Fruit fly (Drosophila melanogaster) whole organism, embryonic: Measurements from ENCODE around the gene how.

Source experiments
- ATbp ChIP-seq: fragments of 200-800 bp; sonication (Bioruptor generic); optimal IDR thresholded peaks from 2 replicates; lab custom pipeline; 2017; ENCODE audit warnings: missing biosample characterization, mild to moderate bottlenecking, missing genetic modification characterization, missing genetic modification reagents
- Atf-2 ChIP-seq: fragments of 200-800 bp; sonication (Bioruptor generic); optimal IDR thresholded peaks from 2 replicates; lab custom pipeline; 2016; ENCODE audit warnings: missing biosample characterization, missing genetic modification characterization
- BEAF-32 ChIP-seq: fragments of 200-800 bp; sonication (Bioruptor generic); optimal IDR thresholded peaks from 3 replicates; lab custom pipeline; 2017; ENCODE audit warnings: missing biosample characterization, missing genetic modification characterization, mild to moderate bottlenecking, moderate library complexity, missing genetic modification reagents
- CG10321 ChIP-seq: fragments of 200-800 bp; sonication (Bioruptor generic); IDR thresholded peaks from 2 replicates; pipeline ENCODE4 v1.3.6; 2022; ENCODE audit warnings: missing biosample characterization, missing genetic modification characterization
- CG12236 ChIP-seq: fragments of 200-800 bp; sonication (Bioruptor generic); optimal IDR thresholded peaks from 2 replicates; lab custom pipeline; 2016; ENCODE audit warnings: missing biosample characterization, missing genetic modification characterization
- CG14441 ChIP-seq: fragments of 200-800 bp; sonication (Bioruptor generic); IDR thresholded peaks from 2 replicates; pipeline ENCODE4 v1.3.6; 2022; ENCODE audit warnings: missing biosample characterization, missing genetic modification characterization
- CG14965 ChIP-seq: fragments of 200-800 bp; sonication (Bioruptor generic); optimal IDR thresholded peaks from 2 replicates; lab custom pipeline; 2016; ENCODE audit warnings: missing biosample characterization, missing genetic modification characterization, borderline replicate concordance
- CG15479 ChIP-seq: fragments of 200-800 bp; sonication (Bioruptor generic); optimal IDR thresholded peaks from 3 replicates; lab custom pipeline; 2019; ENCODE audit warnings: missing biosample characterization, mild to moderate bottlenecking, missing genetic modification characterization, moderate library complexity
- CG18011 ChIP-seq: fragments of 200-800 bp; sonication (Bioruptor generic); optimal IDR thresholded peaks from 2 replicates; lab custom pipeline; 2017; ENCODE audit warnings: missing biosample characterization, missing genetic modification characterization, mild to moderate bottlenecking, moderate library complexity, missing genotype
- CG2202 ChIP-seq: fragments of 200-800 bp; sonication (Bioruptor generic); optimal IDR thresholded peaks from 2 replicates; lab custom pipeline; 2018; ENCODE audit warnings: missing biosample characterization, mild to moderate bottlenecking, missing genetic modification characterization
- CG30431 ChIP-seq: fragments of 200-800 bp; sonication (Bioruptor generic); optimal IDR thresholded peaks from 2 replicates; lab custom pipeline; 2017; ENCODE audit warnings: missing biosample characterization, missing genetic modification characterization
- CG33557 ChIP-seq: fragments of 200-800 bp; sonication (Bioruptor generic); optimal IDR thresholded peaks from 2 replicates; lab custom pipeline; 2019; ENCODE audit warnings: missing biosample characterization, mild to moderate bottlenecking, missing genetic modification characterization, moderate library complexity
- CG3407 ChIP-seq: fragments of 200-800 bp; sonication (Bioruptor generic); optimal IDR thresholded peaks from 2 replicates; lab custom pipeline; 2018; ENCODE audit warnings: missing biosample characterization, mild to moderate bottlenecking, missing genetic modification characterization
- CG42726 ChIP-seq: fragments of 200-800 bp; sonication (Bioruptor generic); IDR thresholded peaks from 2 replicates; pipeline ENCODE4 v1.3.6; 2022; ENCODE audit warnings: missing biosample characterization, missing genetic modification characterization; ENCODE audit not compliant: partially characterized antibody
- CG8388 ChIP-seq: fragments of 200-800 bp; sonication (Bioruptor generic); optimal IDR thresholded peaks from 2 replicates; lab custom pipeline; 2019; ENCODE audit warnings: missing biosample characterization, mild to moderate bottlenecking, missing genetic modification characterization, moderate library complexity
- CG8924 ChIP-seq: fragments of 200-800 bp; optimal IDR thresholded peaks from 3 replicates; lab custom pipeline; 2019; ENCODE audit warnings: missing biosample characterization, mild to moderate bottlenecking, missing genetic modification characterization, moderate library complexity
- CG9215 ChIP-seq: fragments of 200-800 bp; sonication (Bioruptor generic); IDR thresholded peaks from 2 replicates; pipeline ENCODE4 v1.3.6; 2022; ENCODE audit warnings: missing biosample characterization, missing genetic modification characterization
- D ChIP-seq, 2 experiments: fragments of 200-800 bp in 1 of 2; fragments of >200 bp in 1 of 2; sonication (Bioruptor generic) in 1 of 2; optimal IDR thresholded peaks; 2 replicates in 1 of 2; 3 replicates in 1 of 2; lab custom pipeline; 2017; ENCODE audit warnings: mild to moderate bottlenecking in 1 of 2, missing biosample characterization in 1 of 2, missing genetic modification characterization in 1 of 2, missing genetic modification reagents in 1 of 2
- Deaf1 ChIP-seq: fragments of 200-800 bp; optimal IDR thresholded peaks from 3 replicates; lab custom pipeline; 2019; ENCODE audit warnings: missing biosample characterization, mild to moderate bottlenecking, missing genetic modification characterization, moderate library complexity
- Dip3 ChIP-seq: fragments of 200-800 bp; sonication (Bioruptor generic); optimal IDR thresholded peaks from 3 replicates; lab custom pipeline; 2016; ENCODE audit warnings: missing biosample characterization, missing genetic modification characterization
- ERR ChIP-seq: fragments of 200-800 bp; sonication (Bioruptor generic); optimal IDR thresholded peaks from 2 replicates; lab custom pipeline; 2016; ENCODE audit warnings: missing biosample characterization, missing genetic modification characterization
- HLHmδ ChIP-seq: fragments of 200-800 bp; sonication (Bioruptor generic); optimal IDR thresholded peaks from 2 replicates; lab custom pipeline; 2018; ENCODE audit warnings: missing biosample characterization, mild to moderate bottlenecking, missing genetic modification characterization, moderate library complexity
- Kr ChIP-seq: fragments of 200-800 bp; sonication (Bioruptor generic); optimal IDR thresholded peaks from 2 replicates; lab custom pipeline; 2017; ENCODE audit warnings: missing biosample characterization, mild to moderate bottlenecking, missing genetic modification characterization
- NK7.1 ChIP-seq: fragments of 200-800 bp; sonication (Bioruptor generic); optimal IDR thresholded peaks from 3 replicates; lab custom pipeline; 2016; ENCODE audit warnings: missing biosample characterization, missing genetic modification characterization
- Nf-YB ChIP-seq: fragments of 200-800 bp; sonication (Bioruptor generic); optimal IDR thresholded peaks from 3 replicates; lab custom pipeline; 2019; ENCODE audit warnings: missing biosample characterization, mild to moderate bottlenecking, missing genetic modification characterization, moderate library complexity
- NfI ChIP-seq: fragments of 200-800 bp; sonication (Bioruptor generic); optimal IDR thresholded peaks from 3 replicates; lab custom pipeline; 2018; ENCODE audit warnings: missing biosample characterization, mild to moderate bottlenecking, missing genetic modification characterization, moderate library complexity
- Poxn ChIP-seq: fragments of 200-800 bp; sonication (Bioruptor generic); IDR thresholded peaks from 2 replicates; pipeline ENCODE4 v1.3.6; 2022; ENCODE audit warnings: missing biosample characterization, missing genetic modification characterization
- ap ChIP-seq: fragments of 200-800 bp; sonication (Bioruptor generic); IDR thresholded peaks from 2 replicates; pipeline ENCODE4 v1.3.6; 2022; ENCODE audit warnings: missing biosample characterization, missing genetic modification characterization
- az2 ChIP-seq: fragments of 200-800 bp; sonication (Bioruptor generic); optimal IDR thresholded peaks from 3 replicates; lab custom pipeline; 2016; ENCODE audit warnings: missing biosample characterization, missing genetic modification characterization
- bbx ChIP-seq: fragments of 200-800 bp; sonication (Bioruptor generic); IDR thresholded peaks from 2 replicates; pipeline ENCODE4 v1.3.6; 2022; ENCODE audit warnings: missing biosample characterization, missing genetic modification characterization; ENCODE audit not compliant: partially characterized antibody
- caup ChIP-seq: fragments of 200-800 bp; sonication (Bioruptor generic); optimal IDR thresholded peaks from 3 replicates; lab custom pipeline; 2017; ENCODE audit warnings: missing biosample characterization, mild to moderate bottlenecking, missing genetic modification characterization, moderate library complexity; ENCODE audit not compliant: severe bottlenecking
- crc ChIP-seq: fragments of 200-800 bp; sonication (Bioruptor generic); optimal IDR thresholded peaks from 2 replicates; lab custom pipeline; 2016; ENCODE audit warnings: missing biosample characterization, missing genetic modification characterization
- en ChIP-seq: fragments of 200-800 bp; sonication (Bioruptor generic); optimal IDR thresholded peaks from 2 replicates; lab custom pipeline; 2016; ENCODE audit warnings: missing biosample characterization, missing genetic modification characterization
- ftz-f1 ChIP-seq: fragments of 200-800 bp; sonication (Bioruptor generic); optimal IDR thresholded peaks from 2 replicates; lab custom pipeline; 2016; ENCODE audit warnings: missing biosample characterization, missing genetic modification characterization
- gro ChIP-seq: fragments of 200-800 bp; sonication (Bioruptor generic); optimal IDR thresholded peaks from 2 replicates; lab custom pipeline; 2016; ENCODE audit warnings: missing biosample characterization, missing genetic modification characterization
- hkb ChIP-seq, 2 experiments: fragments of 200-800 bp in 1 of 2; fragments of >200 bp in 1 of 2; sonication (Bioruptor generic) in 1 of 2; IDR thresholded peaks in 1 of 2; optimal IDR thresholded peaks in 1 of 2; 2 replicates each; pipeline versions ENCODE4 v1.3.6 to Lab custom; 2017 to 2022; ENCODE audit warnings: missing biosample characterization in 1 of 2, missing genetic modification characterization in 1 of 2
- jing ChIP-seq: fragments of 200-800 bp; sonication (Bioruptor generic); optimal IDR thresholded peaks from 2 replicates; lab custom pipeline; 2018; ENCODE audit warnings: missing biosample characterization, mild to moderate bottlenecking, missing genetic modification characterization
- kay ChIP-seq: fragments of 200-800 bp; sonication (Bioruptor generic); optimal IDR thresholded peaks from 2 replicates; lab custom pipeline; 2016; ENCODE audit warnings: missing biosample characterization, missing genetic modification characterization
- maf-S ChIP-seq: fragments of 200-800 bp; sonication (Bioruptor generic); optimal IDR thresholded peaks from 2 replicates; lab custom pipeline; 2016; ENCODE audit warnings: missing biosample characterization, missing genetic modification characterization
- mirr ChIP-seq: fragments of 200-800 bp; sonication (Bioruptor generic); optimal IDR thresholded peaks from 3 replicates; lab custom pipeline; 2018; ENCODE audit warnings: missing biosample characterization, mild to moderate bottlenecking, missing genetic modification characterization
- oc ChIP-seq: fragments of 200-800 bp; sonication (Bioruptor generic); optimal IDR thresholded peaks from 2 replicates; lab custom pipeline; 2018; ENCODE audit warnings: missing biosample characterization, mild to moderate bottlenecking, missing genetic modification characterization, moderate library complexity
- prd ChIP-seq, 3 experiments: fragments of >200 bp in 2 of 3; fragments of 200-800 bp in 1 of 3; sonication (Bioruptor generic) in 1 of 3; optimal IDR thresholded peaks in 2 of 3; IDR thresholded peaks in 1 of 3; 2 replicates in 2 of 3; 3 replicates in 1 of 3; pipeline versions ENCODE4 v1.3.6 to Lab custom; 2017 to 2022; ENCODE audit warnings: missing biosample characterization in 1 of 3, missing genetic modification characterization in 1 of 3
- sima ChIP-seq: fragments of 200-800 bp; sonication (Bioruptor generic); optimal IDR thresholded peaks from 2 replicates; lab custom pipeline; 2016; ENCODE audit warnings: missing biosample characterization, missing genetic modification characterization
- tap ChIP-seq: fragments of 200-800 bp; optimal IDR thresholded peaks from 3 replicates; lab custom pipeline; 2019; ENCODE audit warnings: missing biosample characterization, mild to moderate bottlenecking, missing genetic modification characterization, moderate library complexity
- tin ChIP-seq: fragments of 200-800 bp; sonication (Bioruptor generic); optimal IDR thresholded peaks from 3 replicates; lab custom pipeline; 2016; ENCODE audit warnings: missing biosample characterization, missing genetic modification characterization
- tio ChIP-seq: fragments of 200-800 bp; sonication (Bioruptor generic); optimal IDR thresholded peaks from 2 replicates; lab custom pipeline; 2017; ENCODE audit warnings: missing biosample characterization, missing genetic modification characterization, inconsistent platforms
- zen2 ChIP-seq: fragments of 200-800 bp; sonication (Bioruptor generic); IDR thresholded peaks from 3 replicates; pipeline ENCODE4 v1.3.6; 2022; ENCODE audit warnings: missing biosample characterization, missing genetic modification characterization; ENCODE audit not compliant: partially characterized antibody

how gene

dm6 chr3R:22049134-22049796 lies 7.3 kb downstream of the how start (continued):
- TF ChIP-seq mirr (GFP tag; lab: Kevin White, UChicago) = no peak
- TF ChIP-seq Kr (GFP tag; lab: Kevin White, UChicago) = no peak
- peak; percentile 79 for TF ChIP-seq az2 (GFP tag; lab: Kevin White, UChicago)
- peak; percentile 82 for TF ChIP-seq CG8924
- peak; percentile 59 for TF ChIP-seq en (GFP tag; lab: Kevin White, UChicago)
- peak; percentile 72 for TF ChIP-seq NfI (GFP tag; lab: Kevin White, UChicago)
- no peak for TF ChIP-seq hkb (optimal IDR thresholded peaks at IDR 0.05; lab: Kevin White, UChicago)
- TF ChIP-seq hkb (GFP tag; IDR thresholded peaks at IDR 0.05; lab: Robert Waterston, UW) = peak; percentile 87
- peak; percentile 85 for TF ChIP-seq ATbp (GFP tag; lab: Kevin White, UChicago)
- peak; percentile 39 for TF ChIP-seq Atf-2 (GFP tag; lab: Kevin White, UChicago)
- no peak for TF ChIP-seq zen2
- TF ChIP-seq CG12236 (GFP tag; lab: Kevin White, UChicago) = peak; percentile 66
- TF ChIP-seq Dip3 = peak; percentile 42
- no peak for TF ChIP-seq CG15479 (GFP tag; lab: Kevin White, UChicago)
- peak; percentile 82 for TF ChIP-seq gro (GFP tag; lab: Kevin White, UChicago)
- TF ChIP-seq ftz-f1 (GFP tag; lab: Kevin White, UChicago) = peak; percentile 10
- no peak for TF ChIP-seq D (optimal IDR thresholded peaks at IDR 0.05; lab: Kevin White, UChicago)
- TF ChIP-seq D (GFP tag; optimal IDR thresholded peaks at IDR 0.05; lab: Kevin White, UChicago) = peak; percentile 75
- TF ChIP-seq oc (tag; lab: Kevin White, UChicago) = peak; percentile 80
- TF ChIP-seq sima (GFP tag; lab: Kevin White, UChicago) = peak; percentile 38
- peak; percentile 47 for TF ChIP-seq CG2202 (tag; lab: Kevin White, UChicago)
- peak; percentile 55 for TF ChIP-seq Deaf1 (tag; lab: Kevin White, UChicago)
- TF ChIP-seq bbx = no peak
- peak; percentile 63 for TF ChIP-seq CG30431 (GFP tag; lab: Kevin White, UChicago)
- TF ChIP-seq CG10321 (GFP tag; lab: Robert Waterston, UW) = peak; percentile 66
- TF ChIP-seq CG3407 (GFP tag; lab: Kevin White, UChicago) = peak; percentile 76
- peak; percentile 76 for TF ChIP-seq tin (GFP tag; lab: Kevin White, UChicago)
- no peak for TF ChIP-seq BEAF-32 (GFP tag; lab: Kevin White, UChicago)
- TF ChIP-seq Nf-YB (GFP tag; lab: Kevin White, UChicago) = peak; percentile 21
- TF ChIP-seq CG18011 (GFP tag; lab: Kevin White, UChicago) = peak; percentile 51
- TF ChIP-seq jing (GFP tag; lab: Kevin White, UChicago) = peak; percentile 72
- peak; percentile 12 for TF ChIP-seq HLHmδ (GFP tag; lab: Kevin White, UChicago)
- TF ChIP-seq prd (optimal IDR thresholded peaks at IDR 0.05; lab: Kevin White, UChicago) = no peak
- TF ChIP-seq prd (GFP tag; IDR thresholded peaks at IDR 0.05; lab: Robert Waterston, UW) = peak; percentile 89
- TF ChIP-seq CG42726 (GFP tag; lab: Robert Waterston, UW) = no peak
- peak; percentile 79 for TF ChIP-seq caup (GFP tag; lab: Kevin White, UChicago)
- peak; percentile 32 for TF ChIP-seq CG14965 (GFP tag; lab: Kevin White, UChicago)
- peak; percentile 77 for TF ChIP-seq maf-S
- peak; percentile 64 for TF ChIP-seq NK7.1 (GFP tag; lab: Kevin White, UChicago)
- peak; percentile 84 for TF ChIP-seq CG14441 (GFP tag; lab: Robert Waterston, UW)
- TF ChIP-seq CG8388 (GFP tag; lab: Kevin White, UChicago) = peak; percentile 80
- TF ChIP-seq kay (GFP tag; lab: Kevin White, UChicago) = peak; percentile 80
- no peak; the same call in none of the 2 replicates for TF ChIP-seq CG9215 (GFP tag; lab: Robert Waterston, UW)
- peak; percentile 62 for TF ChIP-seq crc (GFP tag; lab: Kevin White, UChicago)
- TF ChIP-seq Poxn (GFP tag; lab: Robert Waterston, UW) = no peak
- TF ChIP-seq tap (tag; lab: Kevin White, UChicago) = peak; percentile 80
- peak; percentile 59; the same call in 1 of the 2 replicates for TF ChIP-seq ap (GFP tag; lab: Robert Waterston, UW)
- peak; percentile 74 for TF ChIP-seq tio (GFP tag; lab: Kevin White, UChicago)
- peak; percentile 57 for TF ChIP-seq ERR (GFP tag; lab: Kevin White, UChicago)
- TF ChIP-seq CG33557 (GFP tag; lab: Kevin White, UChicago) = no peak
